Worm (Caenorhabditis elegans): ENCODE measurements around the gene C17G10.1.

DNA sequence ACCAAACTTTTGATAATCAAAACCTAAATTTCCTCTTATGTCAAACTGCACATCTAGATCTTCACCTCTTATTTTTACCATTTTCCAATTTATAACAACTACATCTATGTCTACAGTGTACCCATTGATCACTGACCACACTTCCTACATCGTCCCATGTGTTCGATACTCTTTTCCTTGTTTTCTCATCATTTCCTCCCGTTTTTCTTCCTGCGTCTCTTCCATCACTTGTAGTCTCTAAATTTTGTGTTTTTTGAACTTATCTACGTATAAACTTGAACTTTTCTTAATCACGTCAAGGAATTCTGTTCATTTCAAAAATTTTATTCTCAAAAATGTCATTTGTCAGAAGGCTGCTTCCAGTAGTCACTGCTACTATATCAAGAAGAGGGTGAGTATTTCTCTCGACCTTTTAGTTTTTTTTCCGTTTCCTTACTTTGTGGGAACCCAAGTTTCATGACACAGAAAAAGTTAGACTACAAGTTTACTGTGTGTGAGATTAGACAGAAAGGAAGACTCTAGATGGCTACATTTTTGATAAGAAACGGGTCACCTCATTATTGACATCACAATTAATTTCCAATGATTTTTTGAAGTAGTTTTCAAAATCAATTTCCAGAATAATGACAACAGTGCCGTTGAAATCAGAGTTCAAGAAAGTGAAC lies 24.1 kb upstream of the C17G10.1 start:
- TF ChIP-seq W03F9.2 (tag; optimal IDR thresholded peaks at IDR 0.05) (no peak), dao-5 (tag; optimal IDR thresholded peaks at IDR 0.05) (no peak)

Measured in whole organism, L4/young adult.